Worm (Caenorhabditis elegans) whole organism, early embryonic: Measurements from ENCODE around the gene F12A10.6.

ENCODE experiments used
- B0310.2 ChIP-seq: sonication (generic microtip); optimal IDR thresholded peaks from 2 replicates; lab custom pipeline; 2016; ENCODE audit warnings: mild to moderate bottlenecking, missing genetic modification characterization, missing compliant biosample characterization
- F13C5.2 ChIP-seq: sonication (generic microtip); optimal IDR thresholded peaks from 2 replicates; lab custom pipeline; 2017; ENCODE audit warnings: mild to moderate bottlenecking, missing genetic modification characterization, inconsistent platforms, missing compliant biosample characterization
- aly-1 ChIP-seq: sonication (generic microtip); optimal IDR thresholded peaks from 2 replicates; lab custom pipeline; 2016; ENCODE audit warnings: missing genetic modification characterization, missing compliant biosample characterization
- ama-1 ChIP-seq: fragments of 150-350 bp; optimal IDR thresholded peaks from 2 replicates; lab custom pipeline; 2014
- ceh-13 ChIP-seq: fragments of 200-800 bp; sonication (Bioruptor generic); optimal IDR thresholded peaks from 2 replicates; lab custom pipeline; 2018; ENCODE audit warnings: mild to moderate bottlenecking, missing genetic modification characterization, missing compliant biosample characterization
- ceh-36 ChIP-seq: sonication (generic microtip); optimal IDR thresholded peaks from 2 replicates; lab custom pipeline; 2016; ENCODE audit warnings: missing genetic modification characterization, inconsistent platforms, missing compliant biosample characterization
- ets-7 ChIP-seq: sonication (generic microtip); optimal IDR thresholded peaks from 2 replicates; lab custom pipeline; 2016; ENCODE audit warnings: missing genotype, missing genetic modification characterization, missing compliant biosample characterization
- flt-1 ChIP-seq: fragments of 200-800 bp; sonication (Bioruptor generic); IDR thresholded peaks from 2 replicates; pipeline ENCODE4 v1.3.6; 2022; ENCODE audit warnings: missing genetic modification characterization, missing compliant biosample characterization
- hmbx-1 ChIP-seq: sonication (generic microtip); optimal IDR thresholded peaks from 2 replicates; lab custom pipeline; 2016; ENCODE audit warnings: mild to moderate bottlenecking, missing genetic modification characterization, missing compliant biosample characterization
- hmg-4 ChIP-seq: fragments of 200-800 bp; sonication (Bioruptor generic); optimal IDR thresholded peaks from 2 replicates; lab custom pipeline; 2018; ENCODE audit warnings: mild to moderate bottlenecking, missing genetic modification characterization, missing compliant biosample characterization
- hnd-1 ChIP-seq: sonication (generic microtip); optimal IDR thresholded peaks from 2 replicates; lab custom pipeline; 2016; ENCODE audit warnings: missing genetic modification characterization, missing compliant biosample characterization
- pes-1 ChIP-seq: fragments of 200-800 bp; sonication (Bioruptor generic); IDR thresholded peaks from 2 replicates; pipeline ENCODE4 v1.3.6; 2022; ENCODE audit warnings: missing genetic modification reagents, missing genetic modification characterization, missing compliant biosample characterization
- scrt-1 ChIP-seq: fragments of 200-800 bp; sonication (Bioruptor generic); IDR thresholded peaks from 2 replicates; pipeline ENCODE4 v1.3.6; 2022; ENCODE audit warnings: missing genetic modification characterization, missing compliant biosample characterization
- sea-1 ChIP-seq: fragments of 200-800 bp; sonication (Bioruptor generic); conservative IDR thresholded peaks from 2 replicates; pipeline ENCODE4 v1.3.6; 2022; ENCODE audit warnings: missing genetic modification characterization, missing compliant biosample characterization
- tbx-11 ChIP-seq: fragments of 200-800 bp; sonication (Bioruptor generic); IDR thresholded peaks from 2 replicates; pipeline ENCODE4 v1.3.6; 2022; ENCODE audit warnings: missing genetic modification characterization, missing compliant biosample characterization
- tbx-37 ChIP-seq: fragments of 200-800 bp; sonication (Bioruptor generic); conservative IDR thresholded peaks from 2 replicates; pipeline ENCODE4 v1.3.6; 2022; ENCODE audit warnings: missing genetic modification reagents, missing genetic modification characterization, missing compliant biosample characterization
- tra-4 ChIP-seq: sonication (generic microtip); optimal IDR thresholded peaks from 2 replicates; lab custom pipeline; 2017; ENCODE audit warnings: missing genetic modification characterization, missing compliant biosample characterization

Gene F12A10.6

DNA sequence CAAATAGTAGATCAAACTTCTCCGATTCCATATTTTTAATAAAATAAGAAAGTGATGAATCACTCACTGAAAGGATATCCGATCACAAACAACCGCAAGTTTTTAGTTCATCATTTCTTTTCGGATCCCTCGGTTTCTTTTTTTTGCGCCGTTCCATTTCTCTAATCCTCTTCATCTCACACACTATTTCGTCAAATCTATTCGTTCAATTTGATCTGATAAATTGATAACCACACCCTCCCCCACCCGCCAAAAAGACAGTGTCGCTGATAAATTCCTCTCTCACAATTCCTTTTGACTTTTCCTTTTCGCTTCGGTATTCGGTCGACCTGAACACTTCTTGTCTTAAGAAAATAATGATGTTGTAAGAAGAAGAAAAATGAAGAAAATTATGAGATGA lies 34.8 kb downstream of the F12A10.6 start:
- TF ChIP-seq tra-4 (tag; lab: Kevin White, UChicago) = no peak
- TF ChIP-seq sea-1 (GFP tag; lab: Robert Waterston, UW) = no peak
- TF ChIP-seq ama-1 (lab: Kevin White, UChicago) = no peak
- TF ChIP-seq scrt-1 = no peak
- TF ChIP-seq ceh-13 (GFP tag; lab: Kevin White, UChicago) = no peak
- no peak for TF ChIP-seq F13C5.2 (tag; lab: Kevin White, UChicago)
- no peak for TF ChIP-seq hmbx-1 (tag; lab: Kevin White, UChicago)

DNA sequence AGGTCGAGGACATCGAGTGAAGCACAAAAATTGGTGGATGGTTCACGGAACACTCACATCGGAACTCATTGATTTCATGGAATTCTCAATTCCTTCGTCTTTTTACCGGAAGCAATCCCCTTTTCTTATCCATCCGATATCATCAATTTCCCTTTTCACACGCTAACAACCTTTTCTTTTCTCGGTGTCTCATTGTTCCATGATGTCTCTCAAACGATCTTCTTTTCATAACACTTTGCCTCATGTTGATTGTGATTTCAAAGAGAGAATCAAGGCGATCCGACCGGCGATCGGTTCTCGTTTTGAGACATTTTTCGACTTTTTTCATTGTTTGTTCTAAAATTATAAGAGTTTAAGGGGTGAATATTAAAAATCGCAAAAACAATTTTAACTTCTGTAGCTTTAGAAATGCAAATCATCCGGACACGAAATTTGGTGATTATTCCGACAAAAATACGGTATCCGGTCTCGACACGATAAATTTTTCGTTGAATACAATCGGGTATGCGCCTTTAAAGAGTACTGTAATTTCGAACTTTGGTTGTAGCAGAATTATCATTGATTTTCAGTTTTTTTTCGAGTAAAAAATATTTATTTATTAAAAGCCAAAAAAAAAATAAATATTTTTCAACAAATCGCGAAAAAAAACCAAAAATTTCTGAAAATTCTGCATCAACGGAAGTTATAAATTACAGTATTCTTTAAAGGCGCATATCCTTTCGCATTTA lies 35.5 kb downstream of the F12A10.6 start:
- TF ChIP-seq tra-4 (tag; lab: Kevin White, UChicago) = no peak
- no peak for TF ChIP-seq ceh-36
- no peak for TF ChIP-seq pes-1 (GFP tag; lab: Robert Waterston, UW)
- no peak for TF ChIP-seq ama-1 (lab: Kevin White, UChicago)
- TF ChIP-seq hnd-1 (tag; lab: Kevin White, UChicago) = no peak
- no peak for TF ChIP-seq hmg-4
- no peak for TF ChIP-seq ets-7 (tag; lab: Kevin White, UChicago)
- no peak for TF ChIP-seq flt-1 (GFP tag; lab: Robert Waterston, UW)
- no peak for TF ChIP-seq F13C5.2 (tag; lab: Kevin White, UChicago)
- TF ChIP-seq scrt-1 = no peak
- TF ChIP-seq ceh-13 (GFP tag; lab: Kevin White, UChicago) = no peak

DNA sequence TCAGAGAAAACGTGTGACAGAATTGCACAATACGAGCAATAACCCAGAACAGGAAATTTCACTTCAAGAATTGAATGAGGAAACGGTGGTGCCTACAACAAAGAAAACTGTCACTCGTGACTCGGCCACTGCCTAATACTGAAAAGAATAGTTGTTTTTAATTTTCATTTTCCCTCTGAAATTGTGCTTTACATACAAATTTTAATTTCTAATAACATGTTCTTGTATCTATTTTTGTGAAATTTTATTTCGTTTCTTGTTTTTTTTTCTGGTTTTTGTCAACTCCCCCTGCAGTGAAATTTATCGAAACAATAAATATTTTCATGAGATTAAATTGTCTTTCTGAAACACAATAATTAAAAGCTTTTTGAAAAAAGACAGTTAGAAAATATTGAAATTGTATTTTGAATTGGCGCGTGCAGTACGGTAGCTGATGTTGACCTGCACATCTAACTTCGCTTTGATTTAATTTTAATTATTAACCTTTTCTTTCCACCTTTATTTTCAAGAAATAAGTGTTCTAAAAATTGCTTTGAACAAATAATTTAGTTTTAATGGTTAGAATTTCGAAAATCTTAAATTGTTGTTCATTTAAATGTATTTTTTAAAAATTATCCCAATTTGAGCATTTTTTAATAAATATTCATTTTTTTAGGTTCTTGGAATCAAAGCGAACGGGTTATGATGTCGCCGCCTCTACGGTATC lies 38.5 kb downstream of the F12A10.6 start, which contains the start of gene daz-1:
Gene daz-1 (plus strand): TSS at position 656 of the 706 bp plus-strand sequence.
- TF ChIP-seq F13C5.2 (tag; lab: Kevin White, UChicago) (no peak), tbx-11 (GFP tag; lab: Robert Waterston, UW) (no peak), ceh-36 (no peak), ama-1 (lab: Kevin White, UChicago) (no peak), pes-1 (GFP tag; lab: Robert Waterston, UW) (no peak), B0310.2 (no peak)

DNA sequence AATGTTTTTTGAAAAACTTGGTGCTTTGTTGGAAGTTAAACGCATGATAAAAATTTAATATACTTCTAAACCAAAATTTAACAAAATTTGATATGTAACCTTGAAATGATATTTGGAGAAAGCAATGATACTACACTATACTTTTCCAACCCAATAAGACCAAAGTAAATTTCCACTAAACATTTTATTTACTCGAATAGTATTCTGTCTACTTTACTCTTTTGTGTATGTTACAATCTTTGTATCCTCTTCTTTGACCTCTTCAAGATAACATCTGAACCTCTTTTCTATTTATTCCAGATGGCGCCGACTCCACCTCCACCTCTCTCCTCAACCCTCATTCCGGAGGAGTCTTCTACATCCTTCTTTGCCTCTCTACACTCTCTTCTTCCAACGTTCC lies 40.8 kb downstream of the F12A10.6 start, which contains the start of gene dhs-5:
Gene dhs-5 (plus strand): TSS at position 301 of the 400 bp plus-strand sequence.
- TF ChIP-seq F13C5.2 (tag; lab: Kevin White, UChicago) (no peak), hmg-4 (no peak), ceh-13 (GFP tag; lab: Kevin White, UChicago) (no peak), ceh-36 (no peak), ets-7 (tag; lab: Kevin White, UChicago) (no peak), B0310.2 (no peak), tbx-37 (GFP tag; lab: Robert Waterston, UW) (no peak), tbx-11 (GFP tag; lab: Robert Waterston, UW) (no peak), hnd-1 (tag; lab: Kevin White, UChicago) (no peak), aly-1 (no peak), tra-4 (tag; lab: Kevin White, UChicago) (no peak), sea-1 (GFP tag; lab: Robert Waterston, UW) (no peak), hmbx-1 (tag; lab: Kevin White, UChicago) (no peak), ama-1 (lab: Kevin White, UChicago) (no peak), pes-1 (GFP tag; lab: Robert Waterston, UW) (no peak), scrt-1 (no peak), flt-1 (GFP tag; lab: Robert Waterston, UW) (no peak)

ce11 chrII:5451278-5451677 lies 43.0 kb downstream of the F12A10.6 start:
- TF ChIP-seq hnd-1 (tag; lab: Kevin White, UChicago) (no peak), aly-1 (no peak), ceh-13 (GFP tag; lab: Kevin White, UChicago) (no peak), F13C5.2 (tag; lab: Kevin White, UChicago) (no peak)

DNA sequence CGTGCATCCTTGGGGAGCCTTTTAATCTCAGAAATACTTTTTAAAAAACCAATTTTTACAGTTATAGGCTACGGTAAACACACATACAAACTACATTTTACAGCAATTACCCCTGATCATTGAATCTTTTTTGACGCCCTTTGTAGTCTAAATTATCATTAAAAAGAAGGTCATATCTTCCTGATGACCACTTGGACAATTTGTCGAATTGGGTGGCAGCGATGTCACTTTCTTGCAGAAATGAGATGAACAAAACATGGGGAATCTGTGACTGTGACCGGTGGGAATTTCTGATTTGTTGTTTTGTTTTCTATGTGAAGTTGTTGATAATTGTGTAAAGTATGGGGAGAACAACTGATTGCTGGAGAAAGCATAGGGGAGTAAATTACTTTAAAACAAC lies 44.7 kb downstream of the F12A10.6 start:
- TF ChIP-seq hnd-1 (tag; lab: Kevin White, UChicago) (no peak), pes-1 (GFP tag; lab: Robert Waterston, UW) (no peak), sea-1 (GFP tag; lab: Robert Waterston, UW) (no peak), ceh-36 (no peak), hmbx-1 (tag; lab: Kevin White, UChicago) (no peak), aly-1 (no peak), flt-1 (GFP tag; lab: Robert Waterston, UW) (no peak), hmg-4 (no peak), ceh-13 (GFP tag; lab: Kevin White, UChicago) (no peak), tbx-11 (GFP tag; lab: Robert Waterston, UW) (no peak), ama-1 (lab: Kevin White, UChicago) (no peak)

DNA sequence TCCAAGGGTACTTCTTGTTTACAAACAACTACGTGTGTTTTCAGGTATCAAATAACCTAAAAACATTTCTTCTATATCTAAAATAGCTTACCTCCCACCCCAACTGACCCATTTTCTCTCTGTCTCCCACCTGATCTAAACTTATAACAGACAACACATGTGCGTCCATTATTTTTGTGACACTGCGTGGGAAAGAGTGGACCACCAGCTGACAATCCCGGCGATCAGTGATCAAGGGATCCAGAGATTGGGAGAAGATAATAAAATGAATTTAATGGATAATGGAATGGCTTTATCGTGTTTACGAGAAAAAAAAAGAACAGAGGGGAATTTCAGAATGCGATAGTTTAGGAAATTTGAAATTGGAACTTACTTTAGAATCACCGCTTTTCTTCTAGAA lies 45.1 kb downstream of the F12A10.6 start:
- TF ChIP-seq tbx-11 (GFP tag; lab: Robert Waterston, UW) = no peak
- TF ChIP-seq flt-1 (GFP tag; lab: Robert Waterston, UW) = no peak
- no peak for TF ChIP-seq ama-1 (lab: Kevin White, UChicago)
- no peak for TF ChIP-seq pes-1 (GFP tag; lab: Robert Waterston, UW)
- TF ChIP-seq F13C5.2 (tag; lab: Kevin White, UChicago) = no peak
- TF ChIP-seq B0310.2 = no peak
- TF ChIP-seq tra-4 (tag; lab: Kevin White, UChicago) = no peak
- TF ChIP-seq ceh-13 (GFP tag; lab: Kevin White, UChicago) = no peak
